Worm (Caenorhabditis elegans): Measurements from ENCODE around the gene srj-20.
"Not testable (repeated sequence)": the region's sequence is repeated elsewhere in the genome, so short reads cannot be mapped to it uniquely, and the experiment has no call there.

Gene srj-20

DNA sequence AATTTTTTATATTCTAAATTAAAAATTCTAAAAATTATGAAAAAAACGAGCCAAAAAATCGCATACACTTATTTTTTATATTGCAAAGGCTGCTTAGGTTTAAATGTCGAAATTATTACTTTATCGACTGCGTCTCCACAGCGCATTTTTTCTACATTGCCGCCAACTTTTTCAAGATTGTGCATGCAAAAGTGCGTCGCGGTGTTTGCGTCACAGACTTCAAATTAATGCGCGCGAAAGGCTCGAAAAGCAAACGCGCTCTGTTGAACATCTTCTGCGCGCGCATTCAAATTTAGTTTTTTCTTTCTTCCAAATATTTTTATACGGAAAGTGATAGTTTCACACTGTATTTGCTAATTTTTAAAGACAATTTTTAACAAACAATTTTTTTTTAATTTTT lies 27.5 kb upstream of the srj-20 start (continued):
- peak; percentile 70; the same call in 1 of the 2 replicates for TF ChIP-seq D1046.2 (GFP tag; IDR thresholded peaks at IDR 0.05)
- no peak for TF ChIP-seq nhr-76 (tag; optimal IDR thresholded peaks at IDR 0.05)
- peak; percentile 50 for TF ChIP-seq unc-130 (GFP tag; optimal IDR thresholded peaks at IDR 0.05)
- TF ChIP-seq daf-16 (GFP tag; optimal IDR thresholded peaks at IDR 0.05): no peak
- TF ChIP-seq daf-16 (tag; optimal IDR thresholded peaks at IDR 0.05): peak; percentile 42
- TF ChIP-seq ZK546.5 (tag; optimal IDR thresholded peaks at IDR 0.05): no peak
- TF ChIP-seq saeg-2 (GFP tag; IDR thresholded peaks at IDR 0.05): peak; percentile 79
- no peak for TF ChIP-seq jun-1 (tag; optimal IDR thresholded peaks at IDR 0.05)
- no peak for TF ChIP-seq nhr-237 (tag; optimal IDR thresholded peaks at IDR 0.05)
- no peak for TF ChIP-seq attf-4 (tag; optimal IDR thresholded peaks at IDR 0.05)
- peak; percentile 89 for TF ChIP-seq zfp-3 (GFP tag; conservative IDR thresholded peaks at IDR 0.05)

DNA sequence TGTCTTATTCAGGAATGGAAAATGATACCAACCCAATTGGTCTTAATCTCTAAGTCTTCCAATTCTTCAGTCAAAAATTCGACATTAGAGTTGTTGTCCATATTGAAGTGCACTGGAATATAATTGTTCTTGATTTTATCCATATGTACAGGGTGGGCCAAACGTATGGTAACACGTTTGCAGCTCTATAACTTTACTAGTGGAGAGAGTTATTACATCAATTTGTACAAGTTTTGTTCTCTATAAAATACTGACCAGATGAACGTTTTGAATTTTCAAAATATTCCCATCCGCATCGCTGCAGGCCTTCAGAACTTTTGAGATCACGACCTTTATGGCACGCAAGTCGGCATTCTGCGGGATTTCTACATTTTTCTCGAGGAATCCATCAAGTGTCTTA lies 25.8 kb upstream of the srj-20 start, which contains the start of gene F53E10.5:
TSS of gene F53E10.5 (minus strand) at position 101 of the 400 bp plus-strand sequence.
- TF ChIP-seq ZK546.5 (tag; optimal IDR thresholded peaks at IDR 0.05); dmd-9 (GFP tag; IDR thresholded peaks at IDR 0.05); lin-39 (tag; optimal IDR thresholded peaks at IDR 0.05): not testable (repeated sequence)

DNA sequence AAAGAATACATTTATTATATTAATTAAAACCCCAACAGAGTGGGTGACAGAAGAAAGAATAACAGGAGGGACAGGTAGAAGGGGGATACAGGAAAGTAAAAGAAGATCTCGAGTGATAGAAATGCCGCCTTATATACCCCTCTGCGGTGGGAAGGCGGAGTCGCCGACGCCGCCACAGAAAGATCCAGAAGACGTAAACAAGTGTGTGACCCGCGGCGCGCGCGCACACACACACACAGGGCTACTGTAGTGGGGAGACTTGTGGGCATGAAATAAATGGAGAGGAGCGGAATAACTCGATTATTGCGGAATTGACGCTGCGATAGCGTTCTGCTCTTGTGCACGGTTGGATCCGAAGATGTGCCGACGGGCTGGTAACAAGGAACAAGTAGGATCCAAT lies 22.7 kb upstream of the srj-20 start:
- TF ChIP-seq unc-62 (GFP tag; optimal IDR thresholded peaks at IDR 0.05 in 1 of 2) (peak in 1 of 2 experiments; percentile 2), unc-62 (tag; optimal IDR thresholded peaks at IDR 0.05) (no peak), madf-9 (GFP tag; conservative IDR thresholded peaks at IDR 0.05) (no peak), F44E2.7 (GFP tag; IDR thresholded peaks at IDR 0.05) (0 out of 2 replicates have a peak, but pooled peaks have one; percentile 47), D1046.2 (GFP tag; IDR thresholded peaks at IDR 0.05) (no peak), snpc-1.2 (GFP tag; IDR thresholded peaks at IDR 0.05) (0 out of 2 replicates have a peak, but pooled peaks have one; percentile 20), nhr-76 (tag; optimal IDR thresholded peaks at IDR 0.05) (no peak), hlh-11 (tag; optimal IDR thresholded peaks at IDR 0.05) (no peak), unc-130 (GFP tag; optimal IDR thresholded peaks at IDR 0.05) (no peak)

DNA sequence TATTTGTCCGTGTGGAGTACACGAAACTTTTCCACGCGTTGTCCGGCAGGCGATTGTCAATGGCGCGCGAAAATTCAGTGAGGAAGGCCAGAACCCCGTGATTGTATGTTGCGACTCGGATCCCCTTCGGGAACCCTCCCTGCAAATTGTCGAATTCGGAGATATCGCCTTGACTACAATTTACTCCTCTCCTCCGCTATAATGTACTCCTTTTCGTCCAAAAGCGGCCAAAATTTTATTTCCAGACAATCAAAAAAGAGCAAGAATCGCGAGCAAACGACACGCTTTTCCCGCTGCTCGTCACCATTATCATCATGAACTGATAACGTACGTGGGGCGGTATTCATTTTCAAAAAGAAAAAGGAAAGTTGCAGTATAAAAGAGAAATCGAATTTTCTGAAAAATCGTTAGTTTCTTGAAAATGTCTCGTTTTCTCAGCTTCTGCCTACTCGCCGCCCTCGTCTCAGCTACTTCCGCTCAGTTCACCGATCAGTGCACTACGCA lies 19.2 kb upstream of the srj-20 start, which contains the start of gene irg-3:
TSS of gene irg-3 (plus strand) at position 419 of the 504 bp plus-strand sequence.
- no peak for TF ChIP-seq zip-11 (GFP tag; IDR thresholded peaks at IDR 0.05)
- TF ChIP-seq nhr-48 (tag; optimal IDR thresholded peaks at IDR 0.05): no peak
- no peak for TF ChIP-seq daf-19 (GFP tag; conservative IDR thresholded peaks at IDR 0.05)
- no peak for TF ChIP-seq lim-7 (GFP tag; IDR thresholded peaks at IDR 0.05)
- TF ChIP-seq fkh-10 (GFP tag; optimal IDR thresholded peaks at IDR 0.05): no peak
- TF ChIP-seq Y75B8A.6 (GFP tag; IDR thresholded peaks at IDR 0.05): no peak
- TF ChIP-seq aha-1 (tag): peak; percentile 52
- TF ChIP-seq dmd-6 (GFP tag; IDR thresholded peaks at IDR 0.05): peak; percentile 65
- TF ChIP-seq arid-1 (GFP tag; conservative IDR thresholded peaks at IDR 0.05): no peak
- TF ChIP-seq tag-97 (GFP tag; IDR thresholded peaks at IDR 0.05): no peak
- no peak for TF ChIP-seq attf-4 (tag; optimal IDR thresholded peaks at IDR 0.05)
- peak; percentile 45 for TF ChIP-seq nhr-28 (tag; optimal IDR thresholded peaks at IDR 0.05)
- no peak for TF ChIP-seq madf-5 (GFP tag; IDR thresholded peaks at IDR 0.05)
- no peak for TF ChIP-seq ceh-44 (GFP tag; IDR thresholded peaks at IDR 0.05)
- TF ChIP-seq hlh-11 (tag; optimal IDR thresholded peaks at IDR 0.05): peak; percentile 10
- no peak for TF ChIP-seq nhr-77 (tag; optimal IDR thresholded peaks at IDR 0.05)
- TF ChIP-seq nhr-237 (tag; optimal IDR thresholded peaks at IDR 0.05): no peak
- TF ChIP-seq zfp-3 (GFP tag; conservative IDR thresholded peaks at IDR 0.05): no peak
- TF ChIP-seq ceh-28 (tag; optimal IDR thresholded peaks at IDR 0.05): no peak
- no peak for TF ChIP-seq ceh-32 (tag; optimal IDR thresholded peaks at IDR 0.05; ENCODE audit: poor library complexity)
- TF ChIP-seq pqm-1 (tag; optimal IDR thresholded peaks at IDR 0.05): no peak
- no peak for TF ChIP-seq dmd-9 (GFP tag; IDR thresholded peaks at IDR 0.05)
